Worm (Caenorhabditis elegans) whole organism, young adult: ENCODE measurements around the gene F23F1.2.
A peak's percentile ranks its signal among the peaks of the same experiment; 100 is the strongest.

ENCODE experiments used
- D2030.7 ChIP-seq: fragments of 200-800 bp; sonication (Bioruptor generic); IDR thresholded peaks from 2 replicates; pipeline ENCODE4 v1.3.6; 2022; ENCODE audit warnings: missing genetic modification reagents, missing genetic modification characterization, missing compliant biosample characterization
- F39B2.1 ChIP-seq: fragments of 200-800 bp; sonication (Bioruptor generic); IDR thresholded peaks from 2 replicates; pipeline ENCODE4 v1.3.6; 2022; ENCODE audit warnings: missing genetic modification reagents, missing genetic modification characterization, missing compliant biosample characterization
- F52B5.7 ChIP-seq: sonication (generic microtip); optimal IDR thresholded peaks from 2 replicates; lab custom pipeline; 2016; ENCODE audit warnings: mild to moderate bottlenecking, missing genetic modification characterization, missing compliant biosample characterization
- F57C9.4 ChIP-seq: sonication (generic microtip); optimal IDR thresholded peaks from 2 replicates; lab custom pipeline; 2017; ENCODE audit warnings: mild to moderate bottlenecking, missing genetic modification characterization, missing compliant biosample characterization
- Y56A3A.18 ChIP-seq: fragments of 200-800 bp; sonication (Bioruptor generic); IDR thresholded peaks from 2 replicates; pipeline ENCODE4 v1.3.6; 2022; ENCODE audit warnings: missing genetic modification reagents, missing genetic modification characterization, missing compliant biosample characterization
- Y79H2A.3 ChIP-seq: fragments of 200-800 bp; sonication (Bioruptor generic); conservative IDR thresholded peaks from 2 replicates; pipeline ENCODE4 v1.3.6; 2022; ENCODE audit warnings: missing genetic modification reagents, missing genetic modification characterization, missing compliant biosample characterization
- attf-3 ChIP-seq: fragments of 200-800 bp; sonication (Bioruptor generic); conservative IDR thresholded peaks from 2 replicates; pipeline ENCODE4 v1.3.6; 2022; ENCODE audit warnings: missing genetic modification reagents, missing genetic modification characterization, missing compliant biosample characterization
- attf-5 ChIP-seq: fragments of 200-800 bp; sonication (Bioruptor generic); optimal IDR thresholded peaks from 2 replicates; lab custom pipeline; 2018; ENCODE audit warnings: mild to moderate bottlenecking, missing genetic modification characterization, missing compliant biosample characterization
- attf-6 ChIP-seq: fragments of 200-800 bp; sonication (Bioruptor generic); IDR thresholded peaks from 2 replicates; pipeline ENCODE4 v1.3.6; 2022; ENCODE audit warnings: missing genetic modification reagents, missing genetic modification characterization, missing compliant biosample characterization
- bed-2 ChIP-seq: fragments of 200-800 bp; sonication (Bioruptor generic); IDR thresholded peaks from 2 replicates; pipeline ENCODE4 v1.3.6; 2022; ENCODE audit warnings: missing genetic modification reagents, missing genetic modification characterization, missing compliant biosample characterization
- cebp-1 ChIP-seq, 2 experiments: fragments of 200-800 bp in 1 of 2; sonication (Bioruptor generic) in 1 of 2; sonication (generic microtip) in 1 of 2; IDR thresholded peaks in 1 of 2; optimal IDR thresholded peaks in 1 of 2; 2 replicates each; pipeline versions ENCODE4 v1.3.6 to Lab custom; 2017 to 2022; ENCODE audit warnings: missing compliant biosample characterization in 2 of 2, missing genetic modification characterization in 2 of 2, mild to moderate bottlenecking in 1 of 2, missing genetic modification reagents in 1 of 2, moderate library complexity in 1 of 2
- cebp-2 ChIP-seq: fragments of 200-800 bp; sonication (Bioruptor generic); IDR thresholded peaks from 2 replicates; pipeline ENCODE4 v1.3.6; 2022; ENCODE audit warnings: missing genetic modification characterization, missing compliant biosample characterization
- ceh-27 ChIP-seq: fragments of 200-800 bp; sonication (Bioruptor generic); optimal IDR thresholded peaks from 2 replicates; lab custom pipeline; 2018; ENCODE audit warnings: mild to moderate bottlenecking, missing genetic modification characterization, moderate library complexity, missing compliant biosample characterization
- ceh-40 ChIP-seq: fragments of 200-800 bp; sonication (Bioruptor generic); IDR thresholded peaks from 2 replicates; pipeline ENCODE4 v1.3.6; 2022; ENCODE audit warnings: missing genetic modification characterization, missing compliant biosample characterization
- ceh-58 ChIP-seq: fragments of 200-800 bp; sonication (Bioruptor generic); IDR thresholded peaks from 2 replicates; pipeline ENCODE4 v1.3.6; 2022; ENCODE audit warnings: missing genetic modification characterization, missing compliant biosample characterization
- ceh-91 ChIP-seq: fragments of 200-800 bp; sonication (Bioruptor generic); IDR thresholded peaks from 2 replicates; pipeline ENCODE4 v1.3.6; 2022; ENCODE audit warnings: missing genetic modification reagents, missing genetic modification characterization, missing compliant biosample characterization
- dox-1 ChIP-seq: fragments of 200-800 bp; sonication (Bioruptor generic); IDR thresholded peaks from 2 replicates; pipeline ENCODE4 v1.3.6; 2022; ENCODE audit warnings: missing genetic modification reagents, missing genetic modification characterization, missing compliant biosample characterization
- efl-1 ChIP-seq: fragments of 150-350 bp; optimal IDR thresholded peaks from 2 replicates; lab custom pipeline; 2014; ENCODE audit warnings: missing biosample characterization, missing genetic modification reagents, missing genetic modification characterization
- hmg-1.2 ChIP-seq: fragments of 200-800 bp; sonication (Bioruptor generic); IDR thresholded peaks from 2 replicates; pipeline ENCODE4 v1.3.6; 2022; ENCODE audit warnings: missing genetic modification reagents, missing genetic modification characterization, missing compliant biosample characterization
- lag-1 ChIP-seq: fragments of 200-800 bp; sonication (Bioruptor generic); IDR thresholded peaks from 2 replicates; pipeline ENCODE4 v1.3.6; 2022; ENCODE audit warnings: missing genetic modification reagents, missing genetic modification characterization, missing compliant biosample characterization
- let-607 ChIP-seq, 2 experiments: fragments of 200-800 bp in 1 of 2; sonication (Bioruptor generic) in 1 of 2; sonication (generic microtip) in 1 of 2; optimal IDR thresholded peaks; 2 replicates each; lab custom pipeline; 2016 to 2018; ENCODE audit warnings: mild to moderate bottlenecking in 2 of 2, missing compliant biosample characterization in 2 of 2, missing genetic modification characterization in 2 of 2, moderate library complexity in 2 of 2, missing genotype in 1 of 2
- lin-26 ChIP-seq: fragments of 200-800 bp; sonication (Bioruptor generic); IDR thresholded peaks from 2 replicates; pipeline ENCODE4 v1.3.6; 2022; ENCODE audit warnings: missing genetic modification reagents, missing genetic modification characterization, missing compliant biosample characterization
- lin-35 ChIP-seq, 3 experiments: fragments of 150-350 bp in 2 of 3; sonication (generic microtip) in 1 of 3; optimal IDR thresholded peaks; 2 replicates each; lab custom pipeline; 2014 to 2018; ENCODE audit warnings: missing biosample characterization in 3 of 3, missing genetic modification characterization in 3 of 3, missing genetic modification reagents in 3 of 3
- lin-54 ChIP-seq: fragments of 200-800 bp; sonication (Bioruptor generic); optimal IDR thresholded peaks from 2 replicates; lab custom pipeline; 2018; ENCODE audit warnings: mild to moderate bottlenecking, missing genetic modification characterization, missing compliant biosample characterization
- lsl-1 ChIP-seq: fragments of 200-800 bp; sonication (Bioruptor generic); optimal IDR thresholded peaks from 2 replicates; lab custom pipeline; 2018; ENCODE audit warnings: mild to moderate bottlenecking, missing genetic modification characterization, moderate library complexity, missing compliant biosample characterization
- madf-3 ChIP-seq: fragments of 200-800 bp; sonication (Bioruptor generic); IDR thresholded peaks from 2 replicates; pipeline ENCODE4 v1.3.6; 2022; ENCODE audit warnings: missing genetic modification reagents, missing genetic modification characterization, missing compliant biosample characterization
- madf-6 ChIP-seq: fragments of 200-800 bp; sonication (Bioruptor generic); IDR thresholded peaks from 2 replicates; pipeline ENCODE4 v1.3.6; 2022; ENCODE audit warnings: missing genetic modification reagents, missing genetic modification characterization, missing compliant biosample characterization
- mel-28 ChIP-seq: sonication (generic microtip); optimal IDR thresholded peaks from 2 replicates; lab custom pipeline; 2016; ENCODE audit warnings: borderline replicate concordance, mild to moderate bottlenecking, missing genetic modification characterization, missing compliant biosample characterization
- mes-4 ChIP-seq: sonication (generic microtip); optimal IDR thresholded peaks from 2 replicates; lab custom pipeline; 2016; ENCODE audit warnings: missing genotype, missing genetic modification characterization, missing compliant biosample characterization
- mxl-1 ChIP-seq: sonication (generic microtip); optimal IDR thresholded peaks from 2 replicates; lab custom pipeline; 2016; ENCODE audit warnings: missing genetic modification characterization, missing compliant biosample characterization
- nfya-1 ChIP-seq: sonication (generic microtip); optimal IDR thresholded peaks from 2 replicates; lab custom pipeline; 2017; ENCODE audit warnings: antibody characterized with exemption, missing compliant biosample characterization, missing genetic modification characterization, borderline replicate concordance; ENCODE audit not compliant: insufficient read depth
- nhr-80 ChIP-seq: sonication (generic microtip); optimal IDR thresholded peaks from 2 replicates; lab custom pipeline; 2016; ENCODE audit warnings: missing genetic modification characterization, missing compliant biosample characterization
- nhr-90 ChIP-seq: sonication (generic microtip); optimal IDR thresholded peaks from 2 replicates; lab custom pipeline; 2016; ENCODE audit warnings: missing genotype, mild to moderate bottlenecking, missing genetic modification characterization, missing compliant biosample characterization
- rec-8 ChIP-seq, 2 experiments: sonication (generic microtip); optimal IDR thresholded peaks; 2 replicates each; lab custom pipeline; 2016; ENCODE audit warnings: mild to moderate bottlenecking in 2 of 2, missing genetic modification characterization in 2 of 2, missing genetic modification reagents in 2 of 2, missing genotype in 2 of 2, missing biosample characterization in 1 of 2, missing compliant biosample characterization in 1 of 2, moderate library complexity in 1 of 2
- snpc-1.3 ChIP-seq: sonication (generic microtip); optimal IDR thresholded peaks from 2 replicates; lab custom pipeline; 2017; ENCODE audit warnings: missing genetic modification characterization, mild to moderate bottlenecking, missing compliant biosample characterization, antibody characterized with exemption, moderate library complexity, missing genotype, missing genetic modification reagents; ENCODE audit not compliant: insufficient read depth
- snpc-4 ChIP-seq, 5 experiments: fragments of 150-350 bp in 1 of 5; sonication (generic microtip) in 4 of 5; optimal IDR thresholded peaks; 2 replicates each; lab custom pipeline; 2014 to 2018; ENCODE audit warnings: missing genetic modification characterization in 5 of 5, missing biosample characterization in 3 of 5, antibody characterized with exemption in 2 of 5, mild to moderate bottlenecking in 2 of 5, missing compliant biosample characterization in 2 of 5, missing genotype in 2 of 5, moderate library complexity in 2 of 5, missing genetic modification reagents in 1 of 5
- zfh-2 ChIP-seq: fragments of 200-800 bp; sonication (Bioruptor generic); conservative IDR thresholded peaks from 2 replicates; pipeline ENCODE4 v1.3.6; 2022; ENCODE audit warnings: missing genetic modification reagents, missing genetic modification characterization, missing compliant biosample characterization
- ztf-28 ChIP-seq: fragments of 200-800 bp; sonication (Bioruptor generic); IDR thresholded peaks from 2 replicates; pipeline ENCODE4 v1.3.6; 2022; ENCODE audit warnings: missing genetic modification reagents, missing genetic modification characterization, missing compliant biosample characterization
- ztf-3 ChIP-seq: fragments of 200-800 bp; sonication (Bioruptor generic); optimal IDR thresholded peaks from 2 replicates; lab custom pipeline; 2018; ENCODE audit warnings: mild to moderate bottlenecking, missing genetic modification characterization, missing compliant biosample characterization
- ztf-6 ChIP-seq: fragments of 200-800 bp; sonication (Bioruptor generic); IDR thresholded peaks from 2 replicates; pipeline ENCODE4 v1.3.6; 2022; ENCODE audit warnings: missing genetic modification reagents, missing genetic modification characterization, missing compliant biosample characterization

F23F1.2 gene

DNA sequence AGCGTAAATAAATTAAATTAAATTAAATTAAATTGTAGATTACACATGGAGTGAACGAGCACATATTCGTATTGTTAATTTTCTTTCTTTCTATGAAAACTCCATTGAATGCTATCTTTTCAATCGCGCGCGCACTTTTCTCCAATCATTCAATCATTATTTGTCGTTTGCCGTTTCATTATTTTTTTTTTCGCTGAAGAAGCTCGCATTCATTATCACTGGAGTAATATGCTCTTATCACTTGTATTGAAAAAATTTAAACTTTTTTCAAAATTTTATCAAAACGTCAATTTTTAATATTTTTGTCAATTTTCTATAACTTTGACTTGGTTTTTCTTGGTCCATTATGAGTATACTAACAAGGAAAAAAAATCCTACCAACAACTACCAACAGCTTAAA, 31.5 kb downstream of the F23F1.2 start:
- no peak for TF ChIP-seq attf-6 (GFP tag; lab: Robert Waterston, UW)
- no peak for TF ChIP-seq rec-8 (tag; optimal IDR thresholded peaks at IDR 0.05; lab: Kevin White, UChicago)
- TF ChIP-seq nhr-80 = peak; percentile 61
- TF ChIP-seq, all 124 proteins: peak for 1

DNA sequence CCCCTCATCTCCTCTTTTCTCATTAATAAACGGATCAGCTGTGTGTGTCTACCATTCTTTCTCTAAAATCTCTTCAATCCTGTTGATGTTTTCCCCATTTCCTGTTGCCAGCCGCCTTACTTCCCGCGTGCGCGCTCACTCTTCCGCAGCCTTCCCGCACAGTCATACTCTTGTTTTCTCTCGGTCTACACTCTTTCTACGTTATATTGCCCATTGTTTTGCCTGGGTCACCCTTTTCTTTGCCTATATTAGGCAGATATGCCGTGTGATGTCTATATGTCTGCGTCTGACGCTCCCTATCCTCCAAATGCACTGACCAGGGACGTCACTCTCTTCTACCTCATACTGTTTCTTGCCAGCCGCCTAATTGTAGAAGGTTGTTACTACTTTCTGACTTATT, 32.3 kb downstream of the F23F1.2 start:
- peak; percentile 44; the same call in 1 of the 2 replicates for TF ChIP-seq dox-1 (GFP tag; lab: Robert Waterston, UW)
- peak; percentile 71; the same call in 1 of the 2 replicates for TF ChIP-seq hmg-1.2 (GFP tag; lab: Robert Waterston, UW)
- peak; percentile 51 for TF ChIP-seq efl-1 (GFP tag; lab: Kevin White, UChicago)
- no peak for TF ChIP-seq mel-28
- no peak for TF ChIP-seq nfya-1 (tag; lab: Kevin White, UChicago)
- no peak for TF ChIP-seq snpc-4 (GFP tag; optimal IDR thresholded peaks at IDR 0.05; lab: Kevin White, UChicago)
- TF ChIP-seq snpc-4 (tag; optimal IDR thresholded peaks at IDR 0.05; lab: Kevin White, UChicago) = no peak
- peak; percentile 0 for TF ChIP-seq ceh-27
- TF ChIP-seq D2030.7 (GFP tag; lab: Robert Waterston, UW) = peak; percentile 47; the same call in 1 of the 2 replicates
- peak; percentile 34 for TF ChIP-seq attf-5
- TF ChIP-seq nhr-80 = peak; percentile 3
- no peak for TF ChIP-seq bed-2
- peak; percentile 39; the same call in 1 of the 2 replicates for TF ChIP-seq madf-6
- TF ChIP-seq lag-1 (GFP tag; lab: Robert Waterston, UW) = no peak
- TF ChIP-seq madf-3 (GFP tag; lab: Robert Waterston, UW) = 0 out of 2 replicates have a peak, but pooled peaks have one; percentile 34
- TF ChIP-seq lin-26 (GFP tag; lab: Robert Waterston, UW) = peak; percentile 67; the same call in 1 of the 2 replicates
- no peak for TF ChIP-seq cebp-1 (GFP tag; IDR thresholded peaks at IDR 0.05; lab: Robert Waterston, UW)
- TF ChIP-seq cebp-1 (tag; optimal IDR thresholded peaks at IDR 0.05; lab: Kevin White, UChicago) = peak; percentile 38

DNA sequence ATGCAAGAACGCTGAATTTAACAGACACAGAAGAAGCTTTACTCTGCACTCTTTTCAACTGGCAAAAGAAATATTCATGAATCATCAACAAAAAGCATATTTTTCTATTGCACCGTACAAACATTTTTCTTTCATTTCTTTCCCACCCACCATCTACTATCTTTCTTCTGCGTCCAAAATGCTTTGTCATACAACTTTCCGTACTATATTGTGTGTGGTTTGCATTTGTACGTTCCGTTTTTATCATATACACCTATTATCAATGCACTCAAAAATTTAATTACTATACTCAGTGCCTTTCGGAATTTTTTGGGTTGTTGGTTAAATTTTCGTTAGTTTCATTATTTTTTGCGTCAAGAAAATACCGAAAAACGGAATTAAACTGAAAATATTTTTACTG, 33.7 kb downstream of the F23F1.2 start:
- TF ChIP-seq nhr-90 (no peak), ceh-40 (GFP tag; lab: Robert Waterston, UW) (no peak), F39B2.1 (GFP tag; lab: Robert Waterston, UW) (no peak), cebp-2 (GFP tag; lab: Robert Waterston, UW) (no peak), ceh-91 (GFP tag; lab: Robert Waterston, UW) (no peak), mes-4 (tag; lab: Kevin White, UChicago) (no peak)

DNA sequence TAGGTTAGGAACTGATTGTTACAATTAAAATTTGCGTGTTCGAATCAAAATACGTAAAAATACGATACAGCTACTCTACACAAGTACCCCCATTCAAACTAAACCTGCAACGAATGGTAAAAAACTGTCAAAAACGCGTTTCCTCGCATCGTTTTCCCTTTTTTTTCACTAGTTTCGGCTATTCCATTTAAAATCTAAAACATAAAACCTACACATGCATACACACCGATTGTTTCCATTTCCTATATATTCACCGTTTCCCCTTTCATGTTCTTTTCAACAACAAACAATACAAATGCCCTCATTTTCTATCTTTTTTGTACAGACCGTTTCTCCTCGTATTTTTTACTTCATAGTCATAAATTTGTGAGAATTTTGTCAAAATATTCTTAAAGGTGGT, 34.8 kb downstream of the F23F1.2 start:
- TF ChIP-seq Y79H2A.3 = no peak
- no peak for TF ChIP-seq ztf-28 (GFP tag; lab: Robert Waterston, UW)
- no peak for TF ChIP-seq snpc-4 (GFP tag; optimal IDR thresholded peaks at IDR 0.05; lab: Kevin White, UChicago)
- no peak for TF ChIP-seq snpc-4 (tag; optimal IDR thresholded peaks at IDR 0.05; lab: Kevin White, UChicago)
- TF ChIP-seq nhr-80 = no peak
- no peak for TF ChIP-seq lin-35 (GFP tag; optimal IDR thresholded peaks at IDR 0.05; lab: Kevin White, UChicago)
- no peak for TF ChIP-seq snpc-1.3 (tag; lab: Kevin White, UChicago)
- TF ChIP-seq Y56A3A.18 (GFP tag; lab: Robert Waterston, UW) = no peak
- TF ChIP-seq attf-6 (GFP tag; lab: Robert Waterston, UW) = no peak
- TF ChIP-seq lin-54 = no peak
- no peak for TF ChIP-seq lsl-1
- no peak for TF ChIP-seq ztf-3 (GFP tag; lab: Kevin White, UChicago)
- TF ChIP-seq F52B5.7 (tag; lab: Kevin White, UChicago) = no peak
- no peak for TF ChIP-seq let-607 (tag; optimal IDR thresholded peaks at IDR 0.05; lab: Kevin White, UChicago)
- no peak for TF ChIP-seq mxl-1 (tag; lab: Kevin White, UChicago)
- no peak for TF ChIP-seq attf-3 (GFP tag; lab: Robert Waterston, UW)
- TF ChIP-seq ztf-6 = no peak
- no peak for TF ChIP-seq F57C9.4 (tag; lab: Kevin White, UChicago)
- no peak for TF ChIP-seq ceh-58 (GFP tag; lab: Robert Waterston, UW)
- no peak for TF ChIP-seq zfh-2 (GFP tag; lab: Robert Waterston, UW)
